Fruit fly (Drosophila melanogaster) whole organism, wandering third instar larva: ENCODE results near the gene Sgs7.
A peak's percentile ranks its signal among the peaks of the same experiment; 100 is the strongest.

ENCODE experiments used
- Abd-B ChIP-seq: fragments of >200 bp; optimal IDR thresholded peaks from 2 replicates; lab custom pipeline; 2017; ENCODE audit warnings: missing biosample characterization, missing genetic modification characterization
- CG32264 ChIP-seq: fragments of 200-800 bp; sonication (Bioruptor generic); optimal IDR thresholded peaks from 2 replicates; lab custom pipeline; 2016; ENCODE audit warnings: missing biosample characterization, missing genetic modification characterization
- CG9705 ChIP-seq: fragments of 200-800 bp; sonication (Bioruptor generic); optimal IDR thresholded peaks from 2 replicates; lab custom pipeline; 2018; ENCODE audit warnings: missing biosample characterization, mild to moderate bottlenecking, missing genetic modification characterization
- CrebA ChIP-seq: fragments of 200-800 bp; sonication (Bioruptor generic); optimal IDR thresholded peaks from 2 replicates; lab custom pipeline; 2016; ENCODE audit warnings: missing biosample characterization, mild to moderate bottlenecking, missing genetic modification characterization, borderline replicate concordance
- Dfd ChIP-seq: fragments of >200 bp; optimal IDR thresholded peaks from 2 replicates; lab custom pipeline; 2017; ENCODE audit warnings: missing biosample characterization, missing genetic modification characterization
- Dif ChIP-seq: fragments of 200-275, 200-300 bp; sonication (Bioruptor generic); optimal IDR thresholded peaks from 2 replicates; lab custom pipeline; 2018; ENCODE audit warnings: missing biosample characterization, missing genetic modification characterization; ENCODE audit not compliant: partially characterized antibody
- GATAd ChIP-seq: sonication (Bioruptor generic); optimal IDR thresholded peaks from 2 replicates; lab custom pipeline; 2016; ENCODE audit warnings: missing biosample characterization, missing genetic modification characterization
- HLH106 ChIP-seq: fragments of 200-800 bp; optimal IDR thresholded peaks from 3 replicates; lab custom pipeline; 2019; ENCODE audit warnings: missing biosample characterization, mild to moderate bottlenecking, missing genetic modification characterization, moderate library complexity
- Hnf4 ChIP-seq: fragments of 200-800 bp; sonication (Bioruptor generic); optimal IDR thresholded peaks from 2 replicates; lab custom pipeline; 2016; ENCODE audit warnings: missing biosample characterization, mild to moderate bottlenecking, missing genetic modification characterization
- Hr78 ChIP-seq: fragments of >200 bp; optimal IDR thresholded peaks from 2 replicates; lab custom pipeline; 2017; ENCODE audit warnings: missing biosample characterization, missing genetic modification characterization
- Hr83 ChIP-seq: fragments of 200-300 bp; sonication (Bioruptor generic); optimal IDR thresholded peaks from 2 replicates; lab custom pipeline; 2016; ENCODE audit warnings: missing biosample characterization, mild to moderate bottlenecking, missing genetic modification characterization, moderate library complexity; ENCODE audit not compliant: poor library complexity, severe bottlenecking
- Jra ChIP-seq: sonication (Bioruptor generic); optimal IDR thresholded peaks from 2 replicates; lab custom pipeline; 2016; ENCODE audit warnings: missing biosample characterization, missing genetic modification characterization
- Mio ChIP-seq: sonication (Bioruptor generic); optimal IDR thresholded peaks from 2 replicates; lab custom pipeline; 2016; ENCODE audit warnings: missing biosample characterization, missing genetic modification characterization
- Myc ChIP-seq: fragments of >200 bp; optimal IDR thresholded peaks from 2 replicates; lab custom pipeline; 2017
- N ChIP-seq: fragments of >200 bp; optimal IDR thresholded peaks from 2 replicates; lab custom pipeline; 2018; ENCODE audit warnings: missing biosample characterization, missing external identifiers, missing genetic modification characterization
- OdsH ChIP-seq: fragments of 200-800 bp; sonication (Bioruptor generic); optimal IDR thresholded peaks from 2 replicates; lab custom pipeline; 2016; ENCODE audit warnings: missing biosample characterization, mild to moderate bottlenecking, missing genetic modification characterization
- Rel ChIP-seq, 2 experiments: fragments of 200-800 bp; sonication (Bioruptor generic) in 1 of 2; optimal IDR thresholded peaks; 2 replicates in 1 of 2; 3 replicates in 1 of 2; lab custom pipeline; 2016 to 2019; ENCODE audit warnings: mild to moderate bottlenecking in 2 of 2, missing biosample characterization in 2 of 2, missing genetic modification characterization in 2 of 2, moderate library complexity in 1 of 2
- Sp1 ChIP-seq: fragments of 200-800 bp; sonication (Bioruptor generic); optimal IDR thresholded peaks from 3 replicates; lab custom pipeline; 2019; ENCODE audit warnings: missing biosample characterization, mild to moderate bottlenecking, missing genetic modification characterization, moderate library complexity
- Vsx2 ChIP-seq: fragments of 200-300, 225-300 bp; sonication (Bioruptor generic); optimal IDR thresholded peaks from 2 replicates; lab custom pipeline; 2018; ENCODE audit warnings: missing biosample characterization, missing genetic modification characterization; ENCODE audit not compliant: partially characterized antibody
- br ChIP-seq: fragments of 200-800 bp; sonication (Bioruptor generic); optimal IDR thresholded peaks from 2 replicates; lab custom pipeline; 2016; ENCODE audit warnings: missing biosample characterization, missing genetic modification characterization
- brk ChIP-seq: fragments of 200-800 bp; sonication (Bioruptor generic); optimal IDR thresholded peaks from 2 replicates; lab custom pipeline; 2016; ENCODE audit warnings: missing biosample characterization, mild to moderate bottlenecking, missing genetic modification characterization
- dl ChIP-seq, 2 experiments: fragments of 175-275, 200-275 bp in 1 of 2; fragments of 200-275 bp in 1 of 2; sonication (Bioruptor generic); optimal IDR thresholded peaks; lab custom pipeline; 2018; ENCODE audit warnings: mild to moderate bottlenecking in 2 of 2, missing biosample characterization in 2 of 2, missing genetic modification characterization in 2 of 2, moderate library complexity in 2 of 2; ENCODE audit not compliant: partially characterized antibody in 2 of 2, insufficient read depth in 1 of 2
- dmrt93B ChIP-seq: fragments of 200-800 bp; sonication (Bioruptor generic); optimal IDR thresholded peaks from 2 replicates; lab custom pipeline; 2018; ENCODE audit warnings: missing biosample characterization, mild to moderate bottlenecking, missing genetic modification characterization
- dsf ChIP-seq: sonication (Bioruptor generic); optimal IDR thresholded peaks from 2 replicates; lab custom pipeline; 2016; ENCODE audit warnings: missing biosample characterization, missing genetic modification characterization, borderline replicate concordance
- ey ChIP-seq: fragments of 200-800 bp; sonication (Bioruptor generic); optimal IDR thresholded peaks from 2 replicates; lab custom pipeline; 2016; ENCODE audit warnings: missing biosample characterization, missing genetic modification characterization
- foxo ChIP-seq, 2 experiments: fragments of 200-800 bp; sonication (Bioruptor generic); optimal IDR thresholded peaks; 2 replicates in 1 of 2; 3 replicates in 1 of 2; lab custom pipeline; 2016 to 2017; ENCODE audit warnings: missing biosample characterization in 2 of 2, missing genetic modification characterization in 2 of 2
- fru ChIP-seq: fragments of 200-800 bp; sonication (Bioruptor generic); optimal IDR thresholded peaks from 3 replicates; lab custom pipeline; 2016; ENCODE audit warnings: missing biosample characterization, mild to moderate bottlenecking, missing genetic modification characterization
- h ChIP-seq: fragments of 200-800 bp; sonication (Bioruptor generic); optimal IDR thresholded peaks from 3 replicates; lab custom pipeline; 2016; ENCODE audit warnings: missing biosample characterization, mild to moderate bottlenecking, missing genetic modification characterization
- jim ChIP-seq: fragments of 175-275, 200-325 bp; sonication (Bioruptor generic); optimal IDR thresholded peaks from 2 replicates; lab custom pipeline; 2016; ENCODE audit warnings: missing biosample characterization, mild to moderate bottlenecking, missing genetic modification characterization
- lola ChIP-seq: fragments of >200 bp; optimal IDR thresholded peaks from 2 replicates; lab custom pipeline; 2017; ENCODE audit warnings: missing biosample characterization, missing genetic modification characterization
- pan ChIP-seq: fragments of >200 bp; optimal IDR thresholded peaks from 2 replicates; lab custom pipeline; 2017
- psq ChIP-seq: fragments of 200-800 bp; sonication (Bioruptor generic); optimal IDR thresholded peaks from 3 replicates; lab custom pipeline; 2017; ENCODE audit warnings: missing biosample characterization, mild to moderate bottlenecking, missing genetic modification characterization, moderate library complexity
- rgr ChIP-seq: fragments of 200-800 bp; sonication (Bioruptor generic); optimal IDR thresholded peaks from 3 replicates; lab custom pipeline; 2016; ENCODE audit warnings: missing biosample characterization, mild to moderate bottlenecking, missing genetic modification characterization
- sage ChIP-seq: fragments of 200-800 bp; sonication (Bioruptor generic); optimal IDR thresholded peaks from 2 replicates; lab custom pipeline; 2016; ENCODE audit warnings: missing biosample characterization, mild to moderate bottlenecking, missing genetic modification characterization
- sv ChIP-seq: fragments of 200-800 bp; sonication (Bioruptor generic); optimal IDR thresholded peaks from 3 replicates; lab custom pipeline; 2016; ENCODE audit warnings: missing biosample characterization, missing genetic modification characterization
- tai ChIP-seq: sonication (Bioruptor generic); optimal IDR thresholded peaks from 2 replicates; lab custom pipeline; 2016; ENCODE audit warnings: missing biosample characterization, missing genetic modification characterization
- usp ChIP-seq: fragments of >200 bp; optimal IDR thresholded peaks from 2 replicates; lab custom pipeline; 2017; ENCODE audit warnings: missing biosample characterization, missing genetic modification characterization
- woc ChIP-seq: sonication (Bioruptor generic); optimal IDR thresholded peaks from 2 replicates; lab custom pipeline; 2016; ENCODE audit warnings: missing biosample characterization, mild to moderate bottlenecking, missing genetic modification characterization

Sgs7 gene

DNA sequence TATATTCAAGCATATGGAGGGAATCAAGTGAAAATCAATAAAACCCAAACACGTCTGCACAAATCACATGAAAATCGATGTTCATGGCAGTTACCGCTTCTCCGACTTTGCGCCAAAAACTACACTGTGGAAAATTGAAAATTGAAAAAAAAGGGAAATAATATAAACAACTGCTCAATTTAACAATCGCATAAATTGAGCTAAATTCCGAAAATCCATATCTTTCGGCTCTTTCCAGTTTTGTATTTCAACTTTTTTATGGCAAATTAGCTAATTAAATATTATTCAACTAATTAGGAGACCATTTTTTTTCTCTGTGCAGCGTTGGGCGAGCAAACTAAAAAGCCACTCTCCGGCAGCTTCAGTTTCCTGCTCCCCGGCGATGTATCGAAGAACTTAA lies 25.2 kb upstream of the Sgs7 start:
- no peak for TF ChIP-seq Hnf4 (GFP tag; lab: Kevin White, UChicago)
- no peak for TF ChIP-seq h (GFP tag; lab: Kevin White, UChicago)
- TF ChIP-seq CG9705 (GFP tag; lab: Kevin White, UChicago): no peak
- no peak for TF ChIP-seq Jra (GFP tag; lab: Kevin White, UChicago)
- no peak for TF ChIP-seq Dif
- TF ChIP-seq sage (GFP tag; lab: Kevin White, UChicago): no peak
- no peak for TF ChIP-seq dmrt93B (GFP tag; lab: Kevin White, UChicago)
- no peak for TF ChIP-seq Rel (GFP tag; optimal IDR thresholded peaks at IDR 0.05; lab: Kevin White, UChicago)
- TF ChIP-seq Rel (tag; optimal IDR thresholded peaks at IDR 0.05; lab: Kevin White, UChicago): no peak
- TF ChIP-seq fru: no peak
- TF ChIP-seq Myc: no peak
- TF ChIP-seq Abd-B (GFP tag; lab: Kevin White, UChicago): no peak
- TF ChIP-seq sv (GFP tag; lab: Kevin White, UChicago): no peak
- TF ChIP-seq OdsH: no peak
- TF ChIP-seq br (GFP tag; lab: Kevin White, UChicago): no peak
- TF ChIP-seq N (GFP tag; lab: Kevin White, UChicago): no peak
- TF ChIP-seq Mio (GFP tag; lab: Kevin White, UChicago): no peak
- TF ChIP-seq Hr83 (GFP tag; lab: Kevin White, UChicago): no peak

DNA sequence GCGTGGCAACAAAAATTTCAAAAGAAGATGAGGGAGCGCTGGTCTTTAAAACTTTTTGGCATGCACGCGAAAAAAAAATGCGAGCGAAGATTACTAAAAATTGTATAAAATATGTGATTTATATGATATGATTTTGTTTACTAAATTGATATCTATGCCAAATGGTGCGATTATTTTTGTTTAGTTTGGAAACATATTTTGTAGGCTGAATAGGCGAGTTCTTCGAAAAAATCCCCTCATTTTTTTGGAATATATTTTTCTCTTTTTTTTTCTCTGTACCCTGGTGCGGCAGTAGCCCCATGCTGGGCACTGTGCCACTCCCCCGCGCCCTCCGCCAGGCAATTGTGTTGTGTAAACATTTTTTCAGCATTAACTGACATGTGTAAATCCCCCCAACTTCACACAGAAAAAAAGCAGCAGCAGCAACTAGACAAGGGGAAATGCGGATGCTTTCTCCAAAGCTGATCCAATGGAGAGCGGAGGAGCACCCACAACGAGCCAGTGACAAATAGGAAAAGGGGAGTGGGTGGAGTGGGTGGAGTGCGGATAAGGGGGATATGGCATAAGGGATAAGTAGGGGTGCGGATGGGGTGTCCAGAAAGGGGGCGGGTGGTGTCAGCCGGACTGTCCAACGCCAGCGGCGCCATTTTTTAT lies 23.6 kb upstream of the Sgs7 start:
- TF ChIP-seq OdsH: peak; percentile 17
- peak in 1 of 2 experiments; percentile 20 for TF ChIP-seq foxo (GFP tag; optimal IDR thresholded peaks at IDR 0.05; lab: Kevin White, UChicago)
- TF ChIP-seq ey (GFP tag; lab: Kevin White, UChicago): peak; percentile 13
- no peak for TF ChIP-seq rgr (GFP tag; lab: Kevin White, UChicago)
- peak; percentile 30 for TF ChIP-seq h (GFP tag; lab: Kevin White, UChicago)
- TF ChIP-seq fru: peak; percentile 18
- TF ChIP-seq, all 38 proteins: peak for 5

DNA sequence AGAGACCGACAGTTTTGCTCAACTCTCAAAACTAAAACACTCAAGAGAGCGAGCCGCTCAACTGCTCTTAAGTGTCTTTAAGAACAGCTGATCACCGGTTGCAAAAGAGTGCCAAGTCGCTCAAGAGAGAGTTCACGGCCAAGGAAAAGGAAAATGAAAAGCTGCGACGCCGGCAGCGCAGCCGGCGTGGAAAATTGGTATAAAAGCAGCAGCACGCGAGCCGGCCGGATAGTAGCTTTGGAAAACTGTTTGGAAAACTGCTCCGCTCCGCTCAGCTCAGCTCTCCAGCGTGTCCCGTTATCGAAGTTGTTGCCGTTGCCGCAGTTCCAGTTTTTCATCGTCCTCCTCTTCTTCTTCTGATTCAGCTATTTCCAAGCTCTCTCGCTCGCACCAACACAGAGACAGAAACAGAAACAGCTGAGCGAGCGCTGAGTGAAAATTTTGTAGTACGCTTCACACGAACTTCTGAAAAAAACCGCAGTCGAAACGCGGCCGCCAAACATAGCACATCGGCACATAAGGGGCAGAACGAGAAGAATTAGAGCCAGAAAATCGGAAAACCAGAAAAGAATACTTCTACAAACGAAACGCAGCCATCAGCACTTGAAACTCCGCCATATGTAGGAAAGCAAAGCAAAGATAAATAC lies 22.2 kb upstream of the Sgs7 start, which contains the start of gene chrb:
chrb (plus strand) TSS at position 224 of the 647 bp plus-strand sequence.
- TF ChIP-seq foxo (GFP tag; optimal IDR thresholded peaks at IDR 0.05; lab: Kevin White, UChicago) (peak in 1 of 2 experiments; percentile 25), Myc (no peak), GATAd (GFP tag; lab: Kevin White, UChicago) (no peak), OdsH (peak; percentile 37), Dfd (GFP tag; lab: Kevin White, UChicago) (no peak), dl (GFP tag; optimal IDR thresholded peaks at IDR 0.05; lab: Kevin White, UChicago; ENCODE audit: insufficient read depth in 1 of 2, partially characterized antibody in 2 of 2) (peak in 1 of 2 experiments; percentile 64), dmrt93B (GFP tag; lab: Kevin White, UChicago) (no peak), Mio (GFP tag; lab: Kevin White, UChicago) (no peak), psq (peak; percentile 71), woc (GFP tag; lab: Kevin White, UChicago) (no peak), Sp1 (GFP tag; lab: Kevin White, UChicago) (peak; percentile 63), Dif (peak; percentile 77), CrebA (GFP tag; lab: Kevin White, UChicago) (no peak), Rel (GFP tag; optimal IDR thresholded peaks at IDR 0.05; lab: Kevin White, UChicago) (no peak), Rel (tag; optimal IDR thresholded peaks at IDR 0.05; lab: Kevin White, UChicago) (peak; percentile 31), lola (GFP tag; lab: Kevin White, UChicago) (no peak), Hr83 (GFP tag; lab: Kevin White, UChicago) (no peak), pan (lab: Kevin White, UChicago) (no peak), Jra (GFP tag; lab: Kevin White, UChicago) (peak; percentile 41), Hr78 (no peak), rgr (GFP tag; lab: Kevin White, UChicago) (peak; percentile 66), HLH106 (tag; lab: Kevin White, UChicago) (peak; percentile 16), usp (GFP tag; lab: Kevin White, UChicago) (no peak), fru (peak; percentile 48), brk (no peak), CG32264 (GFP tag; lab: Kevin White, UChicago) (no peak), dsf (GFP tag; lab: Kevin White, UChicago) (no peak), tai (GFP tag; lab: Kevin White, UChicago) (no peak), sv (GFP tag; lab: Kevin White, UChicago) (no peak), ey (GFP tag; lab: Kevin White, UChicago) (no peak), h (GFP tag; lab: Kevin White, UChicago) (peak; percentile 38), N (GFP tag; lab: Kevin White, UChicago) (no peak), CG9705 (GFP tag; lab: Kevin White, UChicago) (no peak), jim (GFP tag; lab: Kevin White, UChicago) (no peak), br (GFP tag; lab: Kevin White, UChicago) (no peak), sage (GFP tag; lab: Kevin White, UChicago) (no peak), Vsx2 (GFP tag; lab: Kevin White, UChicago) (peak; percentile 19), Hnf4 (GFP tag; lab: Kevin White, UChicago) (peak; percentile 32), Abd-B (GFP tag; lab: Kevin White, UChicago) (no peak)
